Worm (Caenorhabditis elegans) whole organism, early embryonic: Measurements from ENCODE around the gene mai-2.

ENCODE experiments used
- F13C5.2 ChIP-seq: sonication (generic microtip); optimal IDR thresholded peaks from 2 replicates; lab custom pipeline; 2017; ENCODE audit warnings: mild to moderate bottlenecking, missing genetic modification characterization, inconsistent platforms, missing compliant biosample characterization
- ama-1 ChIP-seq: fragments of 150-350 bp; optimal IDR thresholded peaks from 2 replicates; lab custom pipeline; 2014
- ceh-36 ChIP-seq: sonication (generic microtip); optimal IDR thresholded peaks from 2 replicates; lab custom pipeline; 2016; ENCODE audit warnings: missing genetic modification characterization, inconsistent platforms, missing compliant biosample characterization
- flt-1 ChIP-seq: fragments of 200-800 bp; sonication (Bioruptor generic); IDR thresholded peaks from 2 replicates; pipeline ENCODE4 v1.3.6; 2022; ENCODE audit warnings: missing genetic modification characterization, missing compliant biosample characterization
- hmbx-1 ChIP-seq: sonication (generic microtip); optimal IDR thresholded peaks from 2 replicates; lab custom pipeline; 2016; ENCODE audit warnings: mild to moderate bottlenecking, missing genetic modification characterization, missing compliant biosample characterization
- hmg-4 ChIP-seq: fragments of 200-800 bp; sonication (Bioruptor generic); optimal IDR thresholded peaks from 2 replicates; lab custom pipeline; 2018; ENCODE audit warnings: mild to moderate bottlenecking, missing genetic modification characterization, missing compliant biosample characterization
- hnd-1 ChIP-seq: sonication (generic microtip); optimal IDR thresholded peaks from 2 replicates; lab custom pipeline; 2016; ENCODE audit warnings: missing genetic modification characterization, missing compliant biosample characterization
- pes-1 ChIP-seq: fragments of 200-800 bp; sonication (Bioruptor generic); IDR thresholded peaks from 2 replicates; pipeline ENCODE4 v1.3.6; 2022; ENCODE audit warnings: missing genetic modification reagents, missing genetic modification characterization, missing compliant biosample characterization
- scrt-1 ChIP-seq: fragments of 200-800 bp; sonication (Bioruptor generic); IDR thresholded peaks from 2 replicates; pipeline ENCODE4 v1.3.6; 2022; ENCODE audit warnings: missing genetic modification characterization, missing compliant biosample characterization
- tra-4 ChIP-seq: sonication (generic microtip); optimal IDR thresholded peaks from 2 replicates; lab custom pipeline; 2017; ENCODE audit warnings: missing genetic modification characterization, missing compliant biosample characterization

- no peak for TF ChIP-seq hmbx-1 (tag; lab: Kevin White, UChicago)
- TF ChIP-seq tra-4 (tag; lab: Kevin White, UChicago): no peak
- TF ChIP-seq pes-1 (GFP tag; lab: Robert Waterston, UW): no peak
- TF ChIP-seq ama-1 (lab: Kevin White, UChicago): no peak
- no peak for TF ChIP-seq flt-1 (GFP tag; lab: Robert Waterston, UW)
- TF ChIP-seq ceh-36 (tag; lab: Kevin White, UChicago): no peak
- no peak for TF ChIP-seq scrt-1 (GFP tag; lab: Robert Waterston, UW)
- no peak for TF ChIP-seq hmg-4
- no peak for TF ChIP-seq F13C5.2 (tag; lab: Kevin White, UChicago)
- no peak for TF ChIP-seq hnd-1 (tag; lab: Kevin White, UChicago)
Observed at ce11 chrIV:3368638-3369247, 17.0 kb upstream of the mai-2 start, which contains the start of gene vha-19.
